Fruit fly (Drosophila melanogaster) whole organism: ENCODE measurements around the gene CG33271.

Experiments used
- CG8478 ChIP-seq: fragments of >200 bp; optimal IDR thresholded peaks from 2 replicates; lab custom pipeline; 2018; ENCODE audit warnings: inconsistent platforms
- EcR ChIP-seq, 2 experiments: fragments of >200 bp; optimal IDR thresholded peaks; 2 replicates each; lab custom pipeline; 2017; ENCODE audit warnings: missing biosample characterization in 2 of 2, missing genetic modification characterization in 2 of 2, missing genetic modification reagents in 2 of 2
- pan ChIP-seq: fragments of >200 bp; optimal IDR thresholded peaks from 2 replicates; lab custom pipeline; 2017
- psq ChIP-seq: fragments of >200 bp; optimal IDR thresholded peaks from 2 replicates; lab custom pipeline; 2017
- usp ChIP-seq: fragments of >200 bp; optimal IDR thresholded peaks from 2 replicates; lab custom pipeline; 2017; ENCODE audit warnings: missing biosample characterization, missing genetic modification characterization, mixed read lengths

dm6 chr3L:11557209-11557608, 20.1 kb downstream of the CG33271 start:
- TF ChIP-seq pan (lab: Kevin White, UChicago), result no peak
- TF ChIP-seq psq (lab: Kevin White, UChicago), result no peak
- no peak for TF ChIP-seq usp (GFP tag; lab: Kevin White, UChicago)
- no peak for TF ChIP-seq EcR (GFP tag; optimal IDR thresholded peaks at IDR 0.05; lab: Kevin White, UChicago)
- no peak for TF ChIP-seq CG8478 (lab: Kevin White, UChicago)
